Worm (Caenorhabditis elegans) whole organism, dauer: ENCODE results near the gene R08D7.7.

ENCODE experiments used
- unc-62 ChIP-seq: sonication (generic microtip); optimal IDR thresholded peaks from 2 replicates; lab custom pipeline; 2017; ENCODE audit warnings: missing biosample characterization, missing genetic modification reagents, missing genetic modification characterization

The R08D7.7 gene

ce11 chrIII:8978512-8979352 lies 11.1 kb upstream of the R08D7.7 start:
- TF ChIP-seq unc-62 (GFP tag; lab: Kevin White, UChicago), result no peak

ce11 chrIII:8980892-8981291 lies 9.0 kb upstream of the R08D7.7 start:
- no peak for TF ChIP-seq unc-62 (GFP tag; lab: Kevin White, UChicago)

- TF ChIP-seq unc-62 (GFP tag; lab: Kevin White, UChicago), result no peak
Measured at ce11 chrIII:8981847-8982479, 7.9 kb upstream of the R08D7.7 start, which contains the start of gene pde-2. pde-2 (minus strand) TSS chrIII:8981897.

DNA sequence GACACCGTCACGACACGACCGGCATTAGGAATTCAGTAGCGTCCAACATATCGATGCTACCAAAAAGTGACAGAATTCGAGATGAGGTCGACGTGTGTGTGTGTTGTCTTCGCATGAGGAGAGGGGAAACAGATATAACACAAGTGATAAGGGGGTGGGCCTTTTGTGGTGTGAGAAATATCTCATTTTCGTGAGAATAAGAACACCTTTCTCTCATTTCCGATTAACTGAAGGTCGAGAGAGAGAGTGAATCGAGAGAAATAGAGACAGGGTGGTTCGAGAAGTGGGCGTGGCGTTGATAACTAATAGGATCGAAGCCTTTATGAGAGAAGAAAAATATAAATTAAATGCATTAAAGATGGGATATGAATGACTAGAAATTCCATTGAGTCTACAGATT lies 6.7 kb upstream of the R08D7.7 start:
- no peak for TF ChIP-seq unc-62 (GFP tag; lab: Kevin White, UChicago)

DNA sequence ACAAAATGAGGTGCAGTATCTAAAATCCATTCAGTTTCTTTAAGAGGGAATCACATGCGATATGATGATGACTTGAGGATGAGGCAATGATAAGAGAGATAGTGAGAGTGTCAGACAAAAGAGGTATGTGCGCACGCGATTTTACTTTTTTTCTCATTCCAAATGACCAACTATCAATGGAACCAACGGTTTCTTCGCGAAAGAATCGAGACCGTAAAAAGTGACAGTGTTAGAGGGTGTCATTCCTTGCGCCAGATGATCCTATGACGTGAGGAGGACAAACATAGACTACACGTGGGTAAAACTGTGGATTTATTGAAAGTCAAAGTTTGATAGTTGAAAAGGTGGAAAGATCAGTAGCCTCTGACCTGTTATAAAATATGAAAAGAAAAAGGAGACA lies 6.0 kb upstream of the R08D7.7 start:
- no peak for TF ChIP-seq unc-62 (GFP tag; lab: Kevin White, UChicago)

DNA sequence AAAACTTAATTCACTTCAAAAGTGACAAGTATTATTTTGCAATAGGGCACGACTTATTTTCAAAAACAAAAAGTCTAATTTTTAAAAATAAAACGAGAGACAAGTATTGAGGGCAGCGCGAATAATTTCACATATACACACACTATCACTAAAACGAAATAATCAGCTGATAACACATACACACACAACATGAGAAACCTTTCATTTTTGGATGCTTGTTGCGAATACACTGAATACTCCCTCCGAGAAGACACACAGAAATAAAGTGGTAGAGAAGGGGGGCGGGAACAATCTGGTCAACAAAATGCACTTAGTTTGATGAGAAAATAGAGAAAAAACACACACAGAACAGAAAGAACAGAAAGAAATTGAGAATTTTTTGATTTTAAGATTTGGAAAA lies 5.4 kb upstream of the R08D7.7 start:
- no peak for TF ChIP-seq unc-62 (GFP tag; lab: Kevin White, UChicago)

ce11 chrIII:8984960-8985359 lies 4.9 kb upstream of the R08D7.7 start:
- TF ChIP-seq unc-62 (GFP tag; lab: Kevin White, UChicago), result no peak

DNA sequence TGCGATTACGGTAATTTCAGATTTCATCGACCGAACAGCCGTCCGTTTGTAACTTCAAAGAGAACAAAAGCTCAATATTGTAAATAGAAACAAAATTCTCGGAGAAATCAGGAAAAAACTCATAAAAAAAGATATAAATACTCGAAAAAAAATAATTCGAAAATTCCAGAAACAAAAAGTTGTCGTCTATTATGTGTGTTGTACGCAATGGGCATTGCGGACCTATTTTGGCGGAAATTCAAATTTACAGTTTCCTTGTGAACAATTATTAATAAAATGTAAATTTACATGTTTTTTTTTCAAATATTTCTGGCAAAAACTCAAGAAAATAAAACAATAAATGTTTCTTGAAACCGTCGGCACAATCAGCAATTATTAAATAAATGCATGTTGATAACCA lies 4.4 kb upstream of the R08D7.7 start:
- no peak for TF ChIP-seq unc-62 (GFP tag; lab: Kevin White, UChicago)

ce11 chrIII:8985965-8986364 lies 3.9 kb upstream of the R08D7.7 start:
- TF ChIP-seq unc-62 (GFP tag; lab: Kevin White, UChicago), result no peak

DNA sequence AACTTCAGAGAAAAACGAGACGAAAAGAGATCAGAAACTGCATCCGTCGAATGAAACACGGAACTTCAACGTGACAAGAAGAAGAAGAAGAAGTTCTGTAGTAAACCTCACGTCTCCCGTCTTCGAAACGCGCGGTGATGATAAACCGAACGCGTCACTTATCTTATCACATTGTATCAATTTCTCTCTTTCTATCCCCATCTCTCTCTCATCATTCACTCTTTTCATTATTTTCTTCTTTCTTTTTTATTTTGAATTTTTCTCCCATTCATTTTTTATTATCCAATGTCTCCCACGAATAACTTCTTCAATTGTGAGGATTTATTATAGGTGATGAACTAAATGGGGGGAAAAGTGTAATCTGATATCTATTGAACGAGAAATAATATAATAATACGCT lies 3.0 kb upstream of the R08D7.7 start:
- TF ChIP-seq unc-62 (GFP tag; lab: Kevin White, UChicago), result no peak

DNA sequence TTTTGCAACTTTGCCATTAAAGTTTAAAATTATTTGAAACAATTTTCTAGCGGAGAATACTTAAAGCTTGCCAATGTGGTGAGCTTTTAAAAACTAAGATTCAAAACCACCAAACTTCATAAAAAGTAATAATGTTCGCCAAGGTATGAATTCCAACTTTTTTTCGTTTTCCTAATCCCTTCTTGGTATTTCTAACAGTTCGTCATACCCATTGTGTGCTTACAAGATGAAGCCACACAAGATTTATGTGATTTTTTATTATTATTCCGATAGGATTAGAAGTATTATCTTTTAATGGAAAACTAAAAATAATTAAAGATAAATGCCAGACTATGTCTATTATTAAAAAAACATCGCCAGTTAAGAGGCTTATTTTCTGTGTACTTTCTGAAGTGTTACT lies 1.8 kb upstream of the R08D7.7 start:
- no peak for TF ChIP-seq unc-62 (GFP tag; lab: Kevin White, UChicago)

DNA sequence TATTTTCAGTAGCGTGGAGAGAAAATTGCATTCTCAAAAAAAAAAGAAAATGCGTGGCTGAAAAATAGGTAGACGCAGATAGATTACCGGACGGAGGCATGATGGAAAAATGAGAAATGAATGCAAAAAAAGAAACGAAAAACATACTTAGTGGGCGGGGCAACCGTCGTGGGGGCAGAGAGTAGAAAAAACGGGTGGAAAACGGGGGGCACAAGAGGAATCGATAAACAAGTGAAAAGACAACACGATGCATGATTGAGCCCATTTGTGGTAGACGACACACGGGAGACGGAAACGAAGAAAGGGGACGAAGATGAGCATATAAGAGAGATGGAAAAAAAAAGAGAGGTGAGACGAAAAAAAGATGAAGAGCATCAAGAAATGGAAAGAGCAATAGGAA lies 1.3 kb upstream of the R08D7.7 start:
- TF ChIP-seq unc-62 (GFP tag; lab: Kevin White, UChicago), result no peak

ce11 chrIII:8996686-8997085 lies 6.8 kb downstream of the R08D7.7 start, which contains the start of gene skat-1:
skat-1 (minus strand) TSS chrIII:8996786.
- no peak for TF ChIP-seq unc-62 (GFP tag; lab: Kevin White, UChicago)

DNA sequence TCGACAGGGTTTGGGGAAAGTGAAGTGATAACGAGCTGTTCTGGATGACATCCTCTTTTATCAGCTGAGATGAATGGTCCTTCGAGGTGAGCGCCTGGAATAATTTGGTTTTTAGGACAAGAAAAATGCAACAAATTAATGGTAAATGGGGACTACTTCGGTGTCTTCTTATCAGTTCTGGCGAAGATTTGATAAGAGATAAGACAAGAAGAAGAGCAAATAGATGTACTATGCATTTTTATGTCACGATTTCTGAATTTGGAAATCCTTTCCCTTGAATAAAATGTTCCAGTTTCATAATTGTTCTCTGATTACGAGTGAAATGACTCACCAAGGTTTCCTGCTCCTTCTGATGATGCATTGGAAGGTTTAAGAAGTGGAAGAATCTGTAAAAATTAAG lies 8.0 kb downstream of the R08D7.7 start:
- no peak for TF ChIP-seq unc-62 (GFP tag; lab: Kevin White, UChicago)

DNA sequence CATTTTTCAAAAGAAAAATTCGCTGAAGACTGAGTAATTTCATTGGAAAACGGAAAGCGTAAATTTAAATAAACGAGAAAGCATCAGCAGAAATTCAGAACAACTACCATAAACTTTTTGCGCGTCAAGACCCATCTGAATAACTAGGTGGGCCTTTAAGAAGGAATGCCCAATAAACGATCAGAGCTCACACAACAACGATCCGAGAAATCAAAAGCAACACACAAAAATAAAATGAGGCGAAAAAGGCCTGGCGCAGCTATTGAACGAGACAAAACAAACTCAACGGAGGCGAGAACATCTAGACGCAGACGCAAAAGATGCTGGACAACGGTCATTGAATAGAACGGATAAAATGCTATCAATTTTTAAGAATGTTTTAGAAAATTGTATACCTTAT lies 9.0 kb downstream of the R08D7.7 start:
- TF ChIP-seq unc-62 (GFP tag; lab: Kevin White, UChicago), result no peak

DNA sequence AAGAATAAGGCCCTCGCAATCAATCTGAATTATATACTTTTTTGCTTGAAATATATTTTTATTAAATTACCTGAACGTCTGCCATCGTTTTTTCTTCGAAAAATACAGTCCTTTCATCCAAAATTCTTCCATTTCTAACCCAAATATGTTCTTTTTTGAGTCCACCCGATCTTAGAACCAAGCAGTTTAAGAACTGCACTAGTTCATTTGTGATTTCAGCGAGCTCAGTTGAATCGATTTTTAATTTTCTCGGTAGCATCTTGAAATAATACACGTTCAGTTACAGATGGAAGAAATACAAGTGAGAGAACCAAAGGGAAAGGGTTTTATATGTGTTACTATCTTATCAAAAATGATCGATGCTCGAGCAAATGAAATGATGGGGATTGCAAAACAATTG lies 9.7 kb downstream of the R08D7.7 start, which contains the start of gene F59B2.3:
TSS of gene F59B2.3 (minus strand) at position 259 of the 400 bp plus-strand sequence.
- TF ChIP-seq unc-62 (GFP tag; lab: Kevin White, UChicago), result no peak

ce11 chrIII:9001491-9001890 lies 11.6 kb downstream of the R08D7.7 start:
- TF ChIP-seq unc-62 (GFP tag; lab: Kevin White, UChicago), result no peak
